Fruit fly (Drosophila melanogaster) whole organism: Measurements from ENCODE around the gene CG15531.

Experiments
- psq ChIP-seq: fragments of >200 bp; optimal IDR thresholded peaks from 2 replicates; lab custom pipeline; 2017
- usp ChIP-seq: fragments of >200 bp; optimal IDR thresholded peaks from 2 replicates; lab custom pipeline; 2017; ENCODE audit warnings: missing biosample characterization, missing genetic modification characterization, mixed read lengths

DNA sequence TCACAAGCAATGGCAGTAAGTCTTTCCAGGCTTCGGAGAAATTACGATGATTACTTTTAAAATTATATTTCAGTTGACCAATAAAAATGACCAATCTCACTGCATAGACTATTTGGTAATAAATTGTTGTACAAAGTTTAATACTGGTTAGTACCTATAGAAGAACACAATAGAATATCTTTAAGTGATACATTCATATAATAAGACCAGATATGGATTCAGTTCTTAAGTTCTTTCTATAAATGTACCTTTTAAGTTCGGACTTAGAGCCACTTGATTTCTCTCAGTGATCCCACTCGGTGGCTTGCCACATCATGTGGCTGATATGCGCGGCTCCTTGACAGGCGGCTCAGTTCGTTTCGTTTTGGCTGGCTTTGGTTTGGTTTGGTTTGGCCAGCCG is 32.8 kb downstream of the CG15531 start:
- no peak for TF ChIP-seq usp (GFP tag; lab: Kevin White, UChicago)
- no peak for TF ChIP-seq psq
